Fruit fly (Drosophila melanogaster): ENCODE measurements around the gene CG11927.
A peak's percentile ranks its signal among the peaks of the same experiment; 100 is the strongest.

CG11927 gene

dm6 chr2L:4891914-4892469 lies 44.4 kb downstream of the CG11927 start, which contains the start of gene CG3036 (continued):
- TF ChIP-seq CG7963 (GFP tag; IDR thresholded peaks at IDR 0.05; ENCODE audit: partially characterized antibody), result peak; percentile 37; the same call in 2 of the 3 replicates
- peak; percentile 38 for TF ChIP-seq gcm (GFP tag; optimal IDR thresholded peaks at IDR 0.05)
- TF ChIP-seq Mad (GFP tag; optimal IDR thresholded peaks at IDR 0.05), result peak; percentile 18
- no peak for TF ChIP-seq tll (GFP tag; optimal IDR thresholded peaks at IDR 0.05)
- no peak for TF ChIP-seq CG12299 (tag; optimal IDR thresholded peaks at IDR 0.05)
- no peak for TF ChIP-seq CG8944 (GFP tag; optimal IDR thresholded peaks at IDR 0.05)
- peak; percentile 27 for TF ChIP-seq MESR4 (GFP tag; optimal IDR thresholded peaks at IDR 0.05)
- TF ChIP-seq jing (GFP tag; optimal IDR thresholded peaks at IDR 0.05), result no peak
- TF ChIP-seq Atf3 (GFP tag; optimal IDR thresholded peaks at IDR 0.05), result no peak
- TF ChIP-seq eyg (GFP tag; optimal IDR thresholded peaks at IDR 0.05), result no peak
- peak; percentile 30 for TF ChIP-seq CG34376 (GFP tag; optimal IDR thresholded peaks at IDR 0.05)
- TF ChIP-seq CG1792 (GFP tag; optimal IDR thresholded peaks at IDR 0.05), result no peak
- TF ChIP-seq chinmo (GFP tag; IDR thresholded peaks at IDR 0.05; ENCODE audit: partially characterized antibody), result peak; percentile 98
- peak; percentile 4 for TF ChIP-seq psq (GFP tag; optimal IDR thresholded peaks at IDR 0.05)
- TF ChIP-seq Neu2 (GFP tag; optimal IDR thresholded peaks at IDR 0.05; ENCODE audit: borderline replicate concordance), result no peak
- TF ChIP-seq eve (GFP tag; optimal IDR thresholded peaks at IDR 0.05), result no peak
- no peak for TF ChIP-seq Sry-β (GFP tag; optimal IDR thresholded peaks at IDR 0.05)
- TF ChIP-seq CG1233 (GFP tag; optimal IDR thresholded peaks at IDR 0.05), result no peak
- TF ChIP-seq Gug (GFP tag; IDR thresholded peaks at IDR 0.05), result no peak
- no peak for TF ChIP-seq CG13775 (GFP tag; optimal IDR thresholded peaks at IDR 0.05)
- no peak for TF ChIP-seq CG11085 (GFP tag; IDR thresholded peaks at IDR 0.05)
- no peak for TF ChIP-seq Poxn (GFP tag; IDR thresholded peaks at IDR 0.05)
- peak; percentile 28 for TF ChIP-seq Nf-YC (tag; optimal IDR thresholded peaks at IDR 0.05)
- peak; percentile 40; the same call in 1 of the 2 replicates for TF ChIP-seq crol (GFP tag; IDR thresholded peaks at IDR 0.05)
- TF ChIP-seq HmgZ (tag; optimal IDR thresholded peaks at IDR 0.05), result peak; percentile 63
- no peak for TF ChIP-seq crc (GFP tag; optimal IDR thresholded peaks at IDR 0.05)
- TF ChIP-seq Rfx (GFP tag; IDR thresholded peaks at IDR 0.05), result peak; percentile 58; the same call in 1 of the 2 replicates
- peak; percentile 56 for TF ChIP-seq CG14014 (GFP tag; IDR thresholded peaks at IDR 0.05)
- TF ChIP-seq Dll (GFP tag; IDR thresholded peaks at IDR 0.05; ENCODE audit: partially characterized antibody), result 0 out of 4 replicates have a peak, but pooled peaks have one; percentile 32
- TF ChIP-seq Deaf1 (tag; optimal IDR thresholded peaks at IDR 0.05), result peak; percentile 78
- no peak for TF ChIP-seq jumu (GFP tag; optimal IDR thresholded peaks at IDR 0.05)
- 0 out of 2 replicates have a peak, but pooled peaks have one; percentile 19 for TF ChIP-seq rib (GFP tag; IDR thresholded peaks at IDR 0.05)
- TF ChIP-seq Kr (GFP tag; optimal IDR thresholded peaks at IDR 0.05), result peak; percentile 43
- no peak for TF ChIP-seq CG6683 (GFP tag; optimal IDR thresholded peaks at IDR 0.05)
- peak; percentile 55 for TF ChIP-seq unc-4 (GFP tag; IDR thresholded peaks at IDR 0.05; ENCODE audit: partially characterized antibody)
- no peak for TF ChIP-seq disco-r (GFP tag; optimal IDR thresholded peaks at IDR 0.05)
- no peak for TF ChIP-seq H15 (GFP tag; IDR thresholded peaks at IDR 0.05)
- TF ChIP-seq stc (GFP tag; IDR thresholded peaks at IDR 0.05), result peak; percentile 50; the same call in 1 of the 2 replicates
- peak; percentile 45 for TF ChIP-seq grn (GFP tag; optimal IDR thresholded peaks at IDR 0.05)
- peak; percentile 9 for TF ChIP-seq CG14710 (tag; optimal IDR thresholded peaks at IDR 0.05)
- TF ChIP-seq CG31388 (GFP tag; optimal IDR thresholded peaks at IDR 0.05), result no peak
- TF ChIP-seq CG43689 (GFP tag; IDR thresholded peaks at IDR 0.05), result no peak
- no peak for TF ChIP-seq Ada2b (GFP tag; IDR thresholded peaks at IDR 0.05)
- no peak for TF ChIP-seq CG2120 (GFP tag; optimal IDR thresholded peaks at IDR 0.05)
- TF ChIP-seq H2.0 (GFP tag; IDR thresholded peaks at IDR 0.05), result no peak
- TF ChIP-seq Sox102F (GFP tag; optimal IDR thresholded peaks at IDR 0.05), result no peak
- no peak for TF ChIP-seq z (GFP tag; IDR thresholded peaks at IDR 0.05)
- TF ChIP-seq slbo (GFP tag; IDR thresholded peaks at IDR 0.05), result no peak
- TF ChIP-seq ac (GFP tag; optimal IDR thresholded peaks at IDR 0.05), result peak; percentile 49
- TF ChIP-seq ro (GFP tag; IDR thresholded peaks at IDR 0.05), result no peak
- no peak for TF ChIP-seq CG14667 (GFP tag; IDR thresholded peaks at IDR 0.05)
